Worm (Caenorhabditis elegans) whole organism, late embryonic: ENCODE data around the gene nhr-211.

Experiments used
- F13H6.1 ChIP-seq: sonication (generic microtip); optimal IDR thresholded peaks from 2 replicates; lab custom pipeline; 2016; ENCODE audit warnings: missing genetic modification characterization, missing compliant biosample characterization
- ama-1 ChIP-seq: fragments of 150-350 bp; optimal IDR thresholded peaks from 2 replicates; lab custom pipeline; 2014
- ceh-19 ChIP-seq: fragments of 200-800 bp; sonication (Bioruptor generic); optimal IDR thresholded peaks from 2 replicates; lab custom pipeline; 2018; ENCODE audit warnings: mild to moderate bottlenecking, missing genetic modification characterization, missing compliant biosample characterization
- ceh-9 ChIP-seq: sonication (generic microtip); optimal IDR thresholded peaks from 2 replicates; lab custom pipeline; 2016; ENCODE audit warnings: mild to moderate bottlenecking, missing genetic modification characterization, inconsistent platforms, missing compliant biosample characterization
- dmd-4 ChIP-seq: sonication (generic microtip); optimal IDR thresholded peaks from 2 replicates; lab custom pipeline; 2016; ENCODE audit warnings: borderline replicate concordance, missing genetic modification characterization, missing compliant biosample characterization
- ets-4 ChIP-seq: sonication (generic microtip); optimal IDR thresholded peaks from 2 replicates; lab custom pipeline; 2016; ENCODE audit warnings: missing genetic modification characterization, missing compliant biosample characterization
- lin-11 ChIP-seq: fragments of 200-800 bp; sonication (Bioruptor generic); optimal IDR thresholded peaks from 2 replicates; lab custom pipeline; 2018; ENCODE audit warnings: mild to moderate bottlenecking, missing genetic modification characterization, missing compliant biosample characterization
- nhr-11 ChIP-seq: fragments of 150-350 bp; optimal IDR thresholded peaks from 2 replicates; lab custom pipeline; 2014; ENCODE audit warnings: missing biosample characterization, missing genetic modification characterization
- unc-86 ChIP-seq: sonication (generic microtip); optimal IDR thresholded peaks from 2 replicates; lab custom pipeline; 2016; ENCODE audit warnings: missing genetic modification characterization, missing compliant biosample characterization
- zip-5 ChIP-seq: sonication (generic microtip); optimal IDR thresholded peaks from 2 replicates; lab custom pipeline; 2016; ENCODE audit warnings: missing genetic modification characterization, missing compliant biosample characterization

ce11 chrV:536571-536970 is 49.8 kb downstream of the nhr-211 start, which contains the start of gene C14C6.5:
- TF ChIP-seq F13H6.1 (tag; lab: Kevin White, UChicago) (no peak), ets-4 (tag; lab: Kevin White, UChicago) (no peak), ceh-9 (tag; lab: Kevin White, UChicago) (no peak), lin-11 (no peak), nhr-11 (tag; lab: Kevin White, UChicago) (no peak), ama-1 (lab: Kevin White, UChicago) (no peak), unc-86 (tag; lab: Kevin White, UChicago) (no peak), zip-5 (tag; lab: Kevin White, UChicago) (no peak), ceh-19 (no peak), dmd-4 (tag; lab: Kevin White, UChicago) (no peak)
